Worm (Caenorhabditis elegans) whole organism, L4 larva: ENCODE measurements around the gene F45E1.5.

ENCODE experiments used
- nhr-28 ChIP-seq: fragments of 150-350 bp; optimal IDR thresholded peaks from 2 replicates; lab custom pipeline; 2014; ENCODE audit warnings: missing biosample characterization, missing genetic modification characterization
- pqm-1 ChIP-seq: sonication (generic microtip); optimal IDR thresholded peaks from 2 replicates; lab custom pipeline; 2017; ENCODE audit warnings: missing biosample characterization, missing genetic modification characterization
- zip-2 ChIP-seq: fragments of 150-350 bp; optimal IDR thresholded peaks from 2 replicates; lab custom pipeline; 2014; ENCODE audit warnings: missing biosample characterization, missing genetic modification characterization

ce11 chrX:7997968-7998367, 21.5 kb downstream of the F45E1.5 start, which contains the start of gene sdpn-1:
- TF ChIP-seq zip-2 (tag; lab: Kevin White, UChicago) (no peak), pqm-1 (tag; lab: Kevin White, UChicago) (peak; percentile 43), nhr-28 (tag; lab: Kevin White, UChicago) (peak; percentile 29)
